Fruit fly (Drosophila melanogaster) whole organism, adult: ENCODE measurements around the gene Cad96Cb.

Experiments
- CG12768 ChIP-seq: fragments of 200-800 bp; sonication (Bioruptor generic); optimal IDR thresholded peaks from 2 replicates; lab custom pipeline; 2017; ENCODE audit warnings: missing biosample characterization, missing genetic modification characterization, mild to moderate bottlenecking, moderate library complexity, missing genetic modification reagents
- CG33017 ChIP-seq: fragments of 200-800 bp; sonication (Bioruptor generic); optimal IDR thresholded peaks from 2 replicates; lab custom pipeline; 2018; ENCODE audit warnings: missing biosample characterization, mild to moderate bottlenecking, missing genetic modification characterization, moderate library complexity
- CG5204 ChIP-seq: fragments of 200-800 bp; sonication (Bioruptor generic); optimal IDR thresholded peaks from 2 replicates; lab custom pipeline; 2016; ENCODE audit warnings: missing biosample characterization, missing genetic modification characterization
- CG7045 ChIP-seq: fragments of 200-800 bp; sonication (Bioruptor generic); optimal IDR thresholded peaks from 2 replicates; lab custom pipeline; 2017; ENCODE audit warnings: missing biosample characterization, mild to moderate bottlenecking, missing genetic modification characterization
- CG7101 ChIP-seq: fragments of 200-800 bp; sonication (Bioruptor generic); optimal IDR thresholded peaks from 2 replicates; lab custom pipeline; 2018; ENCODE audit warnings: missing biosample characterization, mild to moderate bottlenecking, missing genetic modification characterization, moderate library complexity
- cnc ChIP-seq, 2 experiments: fragments of >200 bp; optimal IDR thresholded peaks; 2 replicates each; lab custom pipeline; 2017
- kay ChIP-seq: fragments of 200-800 bp; sonication (Bioruptor generic); peaks from one replicate; lab custom pipeline; 2016; ENCODE audit warnings: missing biosample characterization, missing genetic modification characterization, borderline replicate concordance
- pad ChIP-seq: fragments of 200-800 bp; sonication (Bioruptor generic); optimal IDR thresholded peaks from 3 replicates; lab custom pipeline; 2017; ENCODE audit warnings: missing biosample characterization, missing genetic modification characterization, mild to moderate bottlenecking, moderate library complexity, missing genetic modification reagents

DNA sequence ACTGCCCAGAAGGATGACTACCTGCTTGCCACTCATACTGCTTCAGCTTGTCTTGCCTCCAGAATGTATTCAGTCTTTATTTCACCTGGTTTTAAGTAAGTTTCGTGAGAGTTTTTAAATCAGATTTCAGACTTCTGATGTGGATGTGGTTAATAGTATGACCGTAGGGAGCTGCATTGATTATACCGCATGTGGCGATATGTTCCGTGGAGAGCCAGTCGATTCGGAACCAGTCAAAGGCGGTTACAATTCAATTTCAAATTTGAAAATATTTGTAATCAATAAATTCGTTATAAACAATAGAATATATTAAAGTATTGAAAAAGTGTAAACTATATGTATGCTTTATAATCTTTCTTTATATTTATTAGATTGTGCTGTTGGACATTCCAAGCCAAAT lies 3.2 kb upstream of the Cad96Cb start, which contains the start of gene Sil1:
- TF ChIP-seq CG12768 (GFP tag; lab: Kevin White, UChicago) (no peak), CG7101 (tag; lab: Kevin White, UChicago) (no peak), pad (no peak), CG7045 (no peak), CG5204 (no peak), cnc (optimal IDR thresholded peaks at IDR 0.05; lab: Kevin White, UChicago) (no peak), kay (GFP tag; lab: Kevin White, UChicago) (no peak), CG33017 (tag; lab: Kevin White, UChicago) (no peak)
